Worm (Caenorhabditis elegans) whole organism, early embryonic: Measurements from ENCODE around the gene cdf-1.

Experiments used
- B0310.2 ChIP-seq: sonication (generic microtip); optimal IDR thresholded peaks from 2 replicates; lab custom pipeline; 2016; ENCODE audit warnings: mild to moderate bottlenecking, missing genetic modification characterization, missing compliant biosample characterization
- F13C5.2 ChIP-seq: sonication (generic microtip); optimal IDR thresholded peaks from 2 replicates; lab custom pipeline; 2017; ENCODE audit warnings: mild to moderate bottlenecking, missing genetic modification characterization, inconsistent platforms, missing compliant biosample characterization
- ama-1 ChIP-seq: fragments of 150-350 bp; optimal IDR thresholded peaks from 2 replicates; lab custom pipeline; 2014
- ceh-13 ChIP-seq: fragments of 200-800 bp; sonication (Bioruptor generic); optimal IDR thresholded peaks from 2 replicates; lab custom pipeline; 2018; ENCODE audit warnings: mild to moderate bottlenecking, missing genetic modification characterization, missing compliant biosample characterization
- ceh-36 ChIP-seq: sonication (generic microtip); optimal IDR thresholded peaks from 2 replicates; lab custom pipeline; 2016; ENCODE audit warnings: missing genetic modification characterization, inconsistent platforms, missing compliant biosample characterization
- ets-7 ChIP-seq: sonication (generic microtip); optimal IDR thresholded peaks from 2 replicates; lab custom pipeline; 2016; ENCODE audit warnings: missing genotype, missing genetic modification characterization, missing compliant biosample characterization
- hmg-4 ChIP-seq: fragments of 200-800 bp; sonication (Bioruptor generic); optimal IDR thresholded peaks from 2 replicates; lab custom pipeline; 2018; ENCODE audit warnings: mild to moderate bottlenecking, missing genetic modification characterization, missing compliant biosample characterization
- pes-1 ChIP-seq: fragments of 200-800 bp; sonication (Bioruptor generic); IDR thresholded peaks from 2 replicates; pipeline ENCODE4 v1.3.6; 2022; ENCODE audit warnings: missing genetic modification reagents, missing genetic modification characterization, missing compliant biosample characterization
- sea-1 ChIP-seq: fragments of 200-800 bp; sonication (Bioruptor generic); conservative IDR thresholded peaks from 2 replicates; pipeline ENCODE4 v1.3.6; 2022; ENCODE audit warnings: missing genetic modification characterization, missing compliant biosample characterization
- tbx-37 ChIP-seq: fragments of 200-800 bp; sonication (Bioruptor generic); conservative IDR thresholded peaks from 2 replicates; pipeline ENCODE4 v1.3.6; 2022; ENCODE audit warnings: missing genetic modification reagents, missing genetic modification characterization, missing compliant biosample characterization
- tra-4 ChIP-seq: sonication (generic microtip); optimal IDR thresholded peaks from 2 replicates; lab custom pipeline; 2017; ENCODE audit warnings: missing genetic modification characterization, missing compliant biosample characterization

DNA sequence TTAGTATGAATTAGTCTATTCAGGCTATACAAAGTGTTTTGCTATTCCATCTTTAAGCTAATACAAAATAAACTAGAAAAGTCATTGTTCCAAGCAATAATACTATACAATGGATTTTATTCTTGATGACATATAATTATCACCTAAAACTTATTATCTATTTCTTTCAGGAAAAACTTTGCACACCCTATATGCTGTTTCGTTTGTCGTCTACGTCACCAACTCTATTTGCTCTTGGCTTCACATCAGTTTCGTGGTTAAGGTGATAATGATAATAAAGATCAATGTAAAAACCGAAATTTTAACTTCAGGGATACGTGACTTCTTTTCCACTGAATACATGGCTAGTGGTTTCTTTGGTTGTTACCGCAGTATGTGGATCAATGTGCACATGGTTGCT lies 42.5 kb downstream of the cdf-1 start:
- TF ChIP-seq F13C5.2 (tag; lab: Kevin White, UChicago) (no peak), pes-1 (GFP tag; lab: Robert Waterston, UW) (no peak), ets-7 (no peak), ama-1 (no peak), tra-4 (tag; lab: Kevin White, UChicago) (no peak), sea-1 (GFP tag; lab: Robert Waterston, UW) (no peak), ceh-36 (tag; lab: Kevin White, UChicago) (no peak), tbx-37 (GFP tag; lab: Robert Waterston, UW) (no peak), B0310.2 (tag; lab: Kevin White, UChicago) (no peak), ceh-13 (GFP tag; lab: Kevin White, UChicago) (no peak), hmg-4 (GFP tag; lab: Kevin White, UChicago) (no peak)
